Worm (Caenorhabditis elegans) whole organism, midembryonic: ENCODE data around the gene daf-36.

Experiments
- T22C8.4 ChIP-seq: fragments of 200-800 bp; sonication (Bioruptor generic); IDR thresholded peaks from 2 replicates; pipeline ENCODE4 v1.3.6; 2022; ENCODE audit warnings: missing genetic modification characterization, missing compliant biosample characterization
- cog-1 ChIP-seq: sonication (generic microtip); optimal IDR thresholded peaks from 2 replicates; lab custom pipeline; 2016; ENCODE audit warnings: missing genetic modification characterization, missing compliant biosample characterization
- flt-1 ChIP-seq: fragments of 200-800 bp; sonication (Bioruptor generic); IDR thresholded peaks from 2 replicates; pipeline ENCODE4 v1.3.6; 2022; ENCODE audit warnings: missing genetic modification characterization, missing compliant biosample characterization
- klf-2 ChIP-seq: fragments of 200-800 bp; sonication (Bioruptor generic); conservative IDR thresholded peaks from 2 replicates; pipeline ENCODE4 v1.3.6; 2022; ENCODE audit warnings: missing genetic modification reagents, missing genetic modification characterization, missing compliant biosample characterization
- med-1 ChIP-seq: sonication (generic microtip); optimal IDR thresholded peaks from 2 replicates; lab custom pipeline; 2017; ENCODE audit warnings: missing genetic modification characterization, mild to moderate bottlenecking, missing compliant biosample characterization, antibody characterized with exemption, missing genetic modification reagents; ENCODE audit not compliant: insufficient read depth
- ref-1 ChIP-seq: fragments of 200-800 bp; sonication (Bioruptor generic); conservative IDR thresholded peaks from 2 replicates; pipeline ENCODE4 v1.3.6; 2022; ENCODE audit warnings: missing genetic modification reagents, missing genetic modification characterization, missing compliant biosample characterization
- tab-1 ChIP-seq: fragments of 200-800 bp; sonication (Bioruptor generic); IDR thresholded peaks from 2 replicates; pipeline ENCODE4 v1.3.6; 2022; ENCODE audit warnings: missing genetic modification characterization, missing compliant biosample characterization
- ztf-23 ChIP-seq: fragments of 200-800 bp; sonication (Bioruptor generic); IDR thresholded peaks from 2 replicates; pipeline ENCODE4 v1.3.6; 2022; ENCODE audit warnings: missing genetic modification reagents, missing genetic modification characterization, missing compliant biosample characterization
- ztf-29 ChIP-seq: fragments of 200-800 bp; sonication (Bioruptor generic); IDR thresholded peaks from 2 replicates; pipeline ENCODE4 v1.3.6; 2022; ENCODE audit warnings: missing genetic modification reagents, missing genetic modification characterization, missing compliant biosample characterization

Gene daf-36

DNA sequence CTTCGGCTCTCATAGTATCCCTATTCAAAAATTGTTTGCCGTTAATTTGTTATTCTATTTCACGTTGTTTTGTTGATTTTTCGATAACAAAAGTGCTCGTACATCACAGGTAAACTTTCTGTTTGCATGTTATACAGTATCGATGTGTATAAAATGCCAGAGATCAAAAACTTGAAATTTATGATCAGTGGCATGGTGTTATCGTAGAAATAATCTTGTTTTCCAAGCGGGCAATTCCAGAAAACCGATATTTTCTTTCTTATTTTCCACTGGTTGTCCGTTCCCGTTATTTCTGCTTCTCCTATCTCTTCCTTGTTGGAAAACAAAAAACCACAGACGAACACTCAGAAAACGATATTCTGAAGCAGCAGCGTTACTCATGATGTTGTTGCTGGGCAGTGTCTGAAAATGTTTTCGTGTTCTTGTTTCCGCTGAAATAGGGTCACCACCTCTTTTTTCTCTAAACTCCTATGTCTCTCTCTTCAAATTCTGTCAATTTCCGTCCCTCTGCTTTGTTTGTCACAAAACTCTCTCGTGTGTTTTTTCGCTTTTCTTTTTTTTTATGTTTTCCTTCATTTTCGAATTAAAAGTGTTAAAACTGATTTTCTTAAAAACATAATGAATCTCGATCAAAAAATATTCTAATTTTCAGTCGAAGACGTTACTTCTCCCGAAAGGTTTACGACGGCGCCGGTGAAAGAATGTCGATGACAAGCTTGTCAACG lies 22.9 kb upstream of the daf-36 start, which contains the start of gene akt-1:
Gene akt-1 (plus strand): TSS at position 651 of the 725 bp plus-strand sequence.
- TF ChIP-seq T22C8.4 (GFP tag; lab: Robert Waterston, UW) (no peak), ztf-29 (GFP tag; lab: Robert Waterston, UW) (no peak), klf-2 (no peak), med-1 (no peak), ztf-23 (no peak), tab-1 (GFP tag; lab: Robert Waterston, UW) (no peak), flt-1 (GFP tag; lab: Robert Waterston, UW) (no peak), ref-1 (GFP tag; lab: Robert Waterston, UW) (no peak), cog-1 (tag; lab: Kevin White, UChicago) (no peak)

DNA sequence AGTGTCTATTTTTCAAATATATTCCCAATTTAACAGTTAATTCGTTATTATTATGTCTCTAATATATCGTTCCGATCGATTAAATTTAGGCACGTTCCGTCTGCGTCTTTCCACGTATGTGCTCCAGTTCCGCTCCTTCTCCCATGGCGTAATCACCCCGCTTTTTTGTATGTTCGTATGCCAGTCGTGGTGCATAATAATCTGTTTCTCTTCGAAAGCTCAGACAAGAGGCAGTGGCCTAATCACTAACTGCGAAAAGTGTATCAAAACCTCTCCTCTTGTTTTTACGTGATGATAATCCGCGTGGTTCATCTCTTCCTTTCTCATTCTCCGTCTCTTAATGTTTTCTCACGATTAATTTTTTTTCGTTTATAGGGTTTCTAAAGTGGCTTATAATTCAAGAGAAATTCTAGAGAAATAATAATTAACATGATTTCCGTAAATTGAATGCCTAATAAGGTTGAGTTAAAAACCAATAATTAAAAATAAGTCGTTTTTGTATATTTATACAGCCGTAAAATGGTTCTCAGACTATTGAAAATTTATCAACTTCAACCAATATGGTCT lies 22.2 kb upstream of the daf-36 start:
- TF ChIP-seq ztf-23 (no peak), ztf-29 (GFP tag; lab: Robert Waterston, UW) (no peak), ref-1 (GFP tag; lab: Robert Waterston, UW) (no peak), tab-1 (GFP tag; lab: Robert Waterston, UW) (no peak), flt-1 (GFP tag; lab: Robert Waterston, UW) (no peak), klf-2 (no peak), cog-1 (tag; lab: Kevin White, UChicago) (no peak), T22C8.4 (GFP tag; lab: Robert Waterston, UW) (no peak), med-1 (no peak)

DNA sequence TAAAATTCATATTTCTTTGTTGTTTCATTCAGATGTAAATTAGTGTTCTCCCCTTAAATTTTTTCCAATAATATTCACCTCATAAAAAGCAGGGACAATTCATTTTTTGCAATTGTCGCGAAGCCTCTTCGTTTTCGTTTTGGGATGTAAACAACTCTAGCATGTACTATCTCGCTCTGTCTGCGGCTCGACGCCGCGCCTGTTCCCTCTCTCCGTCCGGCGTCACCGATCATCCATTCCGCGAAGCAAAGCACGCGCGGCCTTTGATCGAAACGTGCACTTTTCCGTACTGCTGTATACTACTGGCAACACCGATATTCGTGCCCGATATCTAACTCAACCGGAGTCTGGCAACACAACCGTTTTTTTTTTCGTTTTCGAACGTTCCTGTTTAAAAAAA lies 21.5 kb upstream of the daf-36 start:
- TF ChIP-seq med-1 (no peak), cog-1 (tag; lab: Kevin White, UChicago) (no peak), ztf-23 (no peak)

DNA sequence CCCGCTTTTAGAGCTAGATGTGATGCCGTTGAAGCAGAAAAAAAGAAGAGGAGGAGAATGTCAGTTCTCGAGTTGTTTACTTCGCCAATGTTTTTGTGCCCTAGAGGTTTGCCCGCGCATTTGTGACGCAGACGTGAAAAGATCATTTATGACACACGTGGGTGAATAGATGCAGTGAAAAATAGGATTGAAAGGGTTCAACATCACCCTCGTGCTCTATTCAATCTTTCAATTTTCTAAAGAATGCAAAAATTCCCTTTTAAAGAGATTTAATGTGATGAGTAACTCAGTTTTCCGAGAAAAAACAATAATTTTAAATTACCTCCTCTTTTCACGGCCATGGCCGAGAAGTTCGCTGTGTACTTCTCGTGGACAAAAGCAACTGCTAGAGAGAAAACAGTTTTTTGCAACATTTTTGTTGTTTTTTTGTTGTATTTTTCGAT lies 21.0 kb upstream of the daf-36 start:
- TF ChIP-seq flt-1 (GFP tag; lab: Robert Waterston, UW) (no peak), T22C8.4 (GFP tag; lab: Robert Waterston, UW) (no peak), cog-1 (tag; lab: Kevin White, UChicago) (no peak), ztf-23 (no peak), ztf-29 (GFP tag; lab: Robert Waterston, UW) (no peak)

DNA sequence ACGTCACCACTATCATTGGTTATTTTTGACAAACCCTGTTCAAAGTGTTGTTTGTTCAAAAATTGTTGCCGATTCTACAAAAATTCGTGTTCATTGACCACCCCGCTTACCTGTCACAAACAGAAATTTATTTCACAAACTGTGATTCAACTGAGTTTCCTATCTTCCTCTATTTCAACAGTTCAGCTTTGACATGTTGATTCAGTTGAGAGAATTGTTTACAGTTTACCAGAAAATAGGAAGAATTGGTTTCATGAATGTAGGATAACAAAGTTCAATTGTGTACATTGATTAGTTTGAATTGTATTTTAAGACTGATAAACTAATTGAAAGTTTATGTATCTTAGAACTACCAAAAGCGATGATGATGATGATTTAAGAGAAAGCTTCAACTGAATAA lies 20.1 kb upstream of the daf-36 start:
- TF ChIP-seq tab-1 (GFP tag; lab: Robert Waterston, UW) (no peak), ztf-23 (no peak), klf-2 (no peak), med-1 (no peak), flt-1 (GFP tag; lab: Robert Waterston, UW) (no peak), ref-1 (GFP tag; lab: Robert Waterston, UW) (no peak), ztf-29 (GFP tag; lab: Robert Waterston, UW) (no peak), cog-1 (tag; lab: Kevin White, UChicago) (no peak), T22C8.4 (GFP tag; lab: Robert Waterston, UW) (no peak)

DNA sequence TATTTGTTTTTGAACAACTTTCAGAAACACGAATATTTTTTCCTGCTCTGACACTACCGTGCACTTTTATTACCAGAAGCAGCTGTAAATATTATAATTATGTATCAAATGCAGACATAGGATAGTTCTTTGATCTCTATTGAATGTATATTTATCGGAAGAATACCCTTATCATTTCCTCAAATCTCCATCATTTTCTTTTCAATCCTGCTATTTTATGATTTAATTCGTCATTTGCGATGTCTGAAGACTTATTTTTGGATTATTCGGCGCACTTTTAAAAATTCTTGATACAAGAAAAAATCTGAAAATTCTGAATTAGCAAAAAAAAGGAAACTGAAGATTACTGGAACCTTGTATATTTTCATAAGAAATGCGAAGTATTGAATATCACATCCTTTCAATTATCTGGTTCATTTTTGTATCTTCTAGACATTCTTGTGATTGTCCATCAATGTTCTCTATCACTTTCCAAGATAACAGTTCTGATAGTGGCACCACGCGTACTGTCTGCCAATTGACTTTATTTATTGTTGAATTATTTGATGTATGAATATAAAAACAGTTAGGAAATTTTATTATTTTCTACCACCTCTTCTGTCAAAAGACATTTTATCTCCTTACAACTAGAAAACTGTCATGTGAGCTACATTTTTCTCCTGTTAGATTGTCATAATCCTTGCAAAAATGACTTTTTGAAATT lies 18.7 kb upstream of the daf-36 start:
- TF ChIP-seq klf-2 (no peak), cog-1 (tag; lab: Kevin White, UChicago) (no peak), flt-1 (GFP tag; lab: Robert Waterston, UW) (no peak), ztf-29 (GFP tag; lab: Robert Waterston, UW) (no peak), med-1 (no peak), tab-1 (GFP tag; lab: Robert Waterston, UW) (no peak), T22C8.4 (GFP tag; lab: Robert Waterston, UW) (no peak), ztf-23 (no peak), ref-1 (GFP tag; lab: Robert Waterston, UW) (no peak)

DNA sequence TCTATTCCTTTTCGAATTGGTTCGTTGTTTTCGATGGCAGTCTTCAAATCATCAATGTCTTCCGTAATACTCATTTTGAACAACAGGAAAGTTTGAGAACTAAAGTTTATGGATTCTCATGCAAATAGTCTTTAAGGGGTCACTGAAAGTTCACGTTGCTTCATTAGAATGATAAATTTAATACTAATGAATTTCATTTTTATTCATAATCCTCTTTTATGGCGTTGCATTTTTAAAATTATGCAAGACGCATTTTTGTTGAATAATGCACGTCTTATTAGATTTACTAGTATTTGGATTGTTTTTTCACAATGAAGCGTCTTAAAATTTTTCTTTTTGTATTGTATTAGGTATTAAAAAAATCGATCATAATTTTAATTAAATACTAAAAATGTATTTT lies 17.6 kb upstream of the daf-36 start, which contains the start of gene C12D8.9:
Gene C12D8.9 (minus strand): TSS at position 101 of the 400 bp plus-strand sequence.
- TF ChIP-seq ztf-29 (GFP tag; lab: Robert Waterston, UW) (no peak), klf-2 (no peak), cog-1 (tag; lab: Kevin White, UChicago) (no peak)

DNA sequence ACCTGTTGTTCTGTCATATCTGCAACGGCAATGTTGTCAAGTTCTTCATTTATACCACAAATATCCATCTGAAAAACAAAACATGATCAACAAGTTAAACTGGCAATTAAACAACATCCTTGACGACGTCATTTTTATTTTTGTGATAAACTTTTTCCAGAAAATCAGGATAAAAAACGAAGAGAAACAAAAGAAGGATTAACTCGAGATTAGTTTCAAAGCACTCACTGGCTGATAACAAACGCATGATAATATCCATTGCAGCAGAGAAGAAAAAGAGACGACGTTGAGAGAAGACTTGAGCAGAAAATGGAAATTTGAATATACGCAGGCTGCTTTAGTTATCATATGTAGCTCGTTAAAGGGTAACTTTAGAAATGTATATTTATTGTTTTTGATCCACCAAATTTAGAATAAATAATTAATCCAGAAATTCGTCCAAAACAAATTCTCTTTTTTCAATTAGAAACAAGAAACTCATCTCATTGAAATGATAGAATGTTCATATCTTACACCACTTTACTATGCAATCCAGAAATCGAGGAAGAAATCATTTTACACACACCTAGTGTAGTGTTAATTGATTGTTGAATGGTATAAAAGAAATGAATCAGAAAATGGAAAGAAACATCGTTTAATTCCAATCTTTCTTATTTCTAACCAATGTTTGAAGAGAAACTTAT lies 15.8 kb upstream of the daf-36 start, which contains the start of the genes C12D8.21 and col-148:
Gene C12D8.21 (minus strand): TSS at position 68 of the 683 bp plus-strand sequence.
Gene col-148 (plus strand): TSS at position 633 of the 683 bp plus-strand sequence.
- TF ChIP-seq T22C8.4 (GFP tag; lab: Robert Waterston, UW) (no peak), cog-1 (tag; lab: Kevin White, UChicago) (no peak), ztf-23 (no peak), med-1 (no peak), ref-1 (GFP tag; lab: Robert Waterston, UW) (no peak), klf-2 (no peak), tab-1 (GFP tag; lab: Robert Waterston, UW) (no peak), ztf-29 (GFP tag; lab: Robert Waterston, UW) (no peak), flt-1 (GFP tag; lab: Robert Waterston, UW) (no peak)

DNA sequence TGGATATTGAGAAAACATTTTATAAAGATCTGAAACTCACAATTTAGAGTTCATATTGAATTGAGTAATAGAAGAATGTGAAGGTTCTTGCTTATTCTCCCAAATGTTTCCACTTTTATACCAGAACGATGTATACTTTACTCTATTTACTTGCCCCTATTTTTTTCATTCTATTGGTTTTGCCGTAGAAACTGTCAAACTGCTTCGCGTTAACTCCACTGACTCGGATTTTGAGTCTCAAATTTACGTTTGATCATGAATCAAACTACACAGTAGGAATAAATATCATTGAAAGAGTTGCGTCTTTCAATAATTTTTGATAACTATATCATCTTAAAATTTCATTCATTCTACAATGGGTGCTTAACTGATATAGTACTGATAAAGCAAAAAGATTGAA lies 14.4 kb upstream of the daf-36 start, which contains the start of gene fipr-8:
Gene fipr-8 (minus strand): TSS at position 101 of the 400 bp plus-strand sequence.
- TF ChIP-seq ztf-29 (GFP tag; lab: Robert Waterston, UW): no peak
- TF ChIP-seq flt-1 (GFP tag; lab: Robert Waterston, UW): no peak
- TF ChIP-seq cog-1 (tag; lab: Kevin White, UChicago): no peak
- no peak for TF ChIP-seq med-1
- TF ChIP-seq ref-1 (GFP tag; lab: Robert Waterston, UW): no peak
- no peak for TF ChIP-seq ztf-23
- no peak for TF ChIP-seq T22C8.4 (GFP tag; lab: Robert Waterston, UW)
- TF ChIP-seq klf-2: no peak
- no peak for TF ChIP-seq tab-1 (GFP tag; lab: Robert Waterston, UW)
